Fruit fly (Drosophila melanogaster) whole organism, pupa: ENCODE data around the gene Crys.

Experiments used
- CG10348 ChIP-seq: fragments of 200-800 bp; sonication (Bioruptor generic); IDR thresholded peaks from 2 replicates; pipeline ENCODE4 v1.3.6; 2022; ENCODE audit warnings: missing biosample characterization, missing genetic modification characterization
- CG15710 ChIP-seq: fragments of 200-800 bp; sonication (Bioruptor generic); optimal IDR thresholded peaks from 2 replicates; lab custom pipeline; 2018; ENCODE audit warnings: missing biosample characterization, mild to moderate bottlenecking, missing genetic modification characterization, moderate library complexity
- CG17806 ChIP-seq: fragments of 200-800 bp; sonication (Bioruptor generic); optimal IDR thresholded peaks from 2 replicates; lab custom pipeline; 2018; ENCODE audit warnings: missing biosample characterization, mild to moderate bottlenecking, missing genetic modification characterization, moderate library complexity
- CG32121 ChIP-seq: fragments of 200-800 bp; sonication (Bioruptor generic); IDR thresholded peaks from 2 replicates; pipeline ENCODE4 v1.3.6; 2022; ENCODE audit warnings: missing biosample characterization, missing genetic modification characterization
- CG8159 ChIP-seq: fragments of 200-800 bp; sonication (Bioruptor generic); optimal IDR thresholded peaks from 3 replicates; lab custom pipeline; 2018; ENCODE audit warnings: missing biosample characterization, mild to moderate bottlenecking, missing genetic modification characterization, moderate library complexity
- CG8301 ChIP-seq: fragments of 200-800 bp; sonication (Bioruptor generic); optimal IDR thresholded peaks from 2 replicates; lab custom pipeline; 2018; ENCODE audit warnings: missing biosample characterization, mild to moderate bottlenecking, missing genetic modification characterization
- CG9948 ChIP-seq: fragments of 200-800 bp; sonication (Bioruptor generic); optimal IDR thresholded peaks from 2 replicates; lab custom pipeline; 2018; ENCODE audit warnings: missing biosample characterization, mild to moderate bottlenecking, missing genetic modification characterization, moderate library complexity
- D1 ChIP-seq: fragments of 200-800 bp; sonication (Bioruptor generic); optimal IDR thresholded peaks from 2 replicates; lab custom pipeline; 2018; ENCODE audit warnings: missing biosample characterization, mild to moderate bottlenecking, missing genetic modification characterization, moderate library complexity
- EcR ChIP-seq: fragments of 200-800 bp; sonication (Bioruptor generic); optimal IDR thresholded peaks from 3 replicates; lab custom pipeline; 2019; ENCODE audit warnings: missing biosample characterization, missing genetic modification characterization, mild to moderate bottlenecking, moderate library complexity, missing genetic modification reagents
- Ets98B ChIP-seq: fragments of 200-800 bp; sonication (Bioruptor generic); IDR thresholded peaks from 2 replicates; pipeline ENCODE4 v1.3.6; 2022; ENCODE audit warnings: missing biosample characterization, missing genetic modification characterization
- Pif1A ChIP-seq: fragments of 200-800 bp; sonication (Bioruptor generic); optimal IDR thresholded peaks from 3 replicates; lab custom pipeline; 2016; ENCODE audit warnings: missing biosample characterization, missing genetic modification characterization
- Pif1B ChIP-seq: fragments of 200-800 bp; sonication (Bioruptor generic); optimal IDR thresholded peaks from 3 replicates; lab custom pipeline; 2016; ENCODE audit warnings: missing biosample characterization, missing genetic modification characterization
- fd96Ca ChIP-seq: fragments of 200-800 bp; sonication (Bioruptor generic); IDR thresholded peaks from 3 replicates; pipeline ENCODE4 v1.3.6; 2022; ENCODE audit warnings: missing biosample characterization, missing genetic modification characterization

DNA sequence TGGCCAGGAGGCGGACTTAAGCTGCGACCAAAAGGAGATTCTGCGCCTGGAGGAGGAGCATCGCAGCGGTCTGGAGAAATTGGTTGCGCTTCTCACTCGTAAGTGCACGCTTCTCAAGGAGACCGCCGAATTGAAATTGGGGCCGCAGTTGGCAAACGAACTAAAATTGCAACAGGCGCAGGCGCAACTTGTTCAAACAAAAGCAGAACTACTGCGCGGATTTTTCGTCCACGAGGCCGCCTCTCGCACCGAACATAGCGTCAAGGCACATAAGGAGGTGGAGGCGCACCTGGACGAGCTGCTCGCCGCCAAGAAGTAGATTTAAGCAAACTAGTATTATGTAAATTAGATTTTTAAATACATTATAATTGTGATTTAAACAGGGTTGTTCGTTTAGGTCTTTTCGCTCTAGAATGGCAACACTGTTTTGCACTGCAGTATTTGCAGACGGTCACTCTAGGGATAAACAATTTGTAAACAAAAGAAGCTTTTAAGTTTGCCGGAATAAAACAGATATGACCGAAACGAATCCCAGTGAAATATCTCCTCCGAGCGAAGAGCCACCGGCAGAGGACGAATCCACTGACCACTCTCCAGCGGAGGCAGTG lies 46.6 kb downstream of the Crys start, which contains the start of gene escl:
- TF ChIP-seq Pif1B (GFP tag; lab: Kevin White, UChicago): no peak
- TF ChIP-seq Pif1A (GFP tag; lab: Kevin White, UChicago): no peak
- no peak for TF ChIP-seq Ets98B (GFP tag; lab: Robert Waterston, UW)
- no peak for TF ChIP-seq CG10348 (GFP tag; lab: Robert Waterston, UW)
- TF ChIP-seq EcR (GFP tag; lab: Kevin White, UChicago): no peak
- no peak for TF ChIP-seq CG15710 (tag; lab: Kevin White, UChicago)
- no peak for TF ChIP-seq CG17806
- TF ChIP-seq D1 (tag; lab: Kevin White, UChicago): no peak
- TF ChIP-seq CG8301 (tag; lab: Kevin White, UChicago): no peak
- no peak for TF ChIP-seq fd96Ca
- TF ChIP-seq CG32121 (GFP tag; lab: Robert Waterston, UW): no peak
- TF ChIP-seq CG8159 (tag; lab: Kevin White, UChicago): no peak
- no peak for TF ChIP-seq CG9948 (tag; lab: Kevin White, UChicago)
